Worm (Caenorhabditis elegans) whole organism, early embryonic: Measurements from ENCODE around the gene C50F4.1.

ENCODE experiments used
- F13C5.2 ChIP-seq: sonication (generic microtip); optimal IDR thresholded peaks from 2 replicates; lab custom pipeline; 2017; ENCODE audit warnings: mild to moderate bottlenecking, missing genetic modification characterization, inconsistent platforms, missing compliant biosample characterization
- ama-1 ChIP-seq: fragments of 150-350 bp; optimal IDR thresholded peaks from 2 replicates; lab custom pipeline; 2014
- ceh-13 ChIP-seq: fragments of 200-800 bp; sonication (Bioruptor generic); optimal IDR thresholded peaks from 2 replicates; lab custom pipeline; 2018; ENCODE audit warnings: mild to moderate bottlenecking, missing genetic modification characterization, missing compliant biosample characterization
- flt-1 ChIP-seq: fragments of 200-800 bp; sonication (Bioruptor generic); IDR thresholded peaks from 2 replicates; pipeline ENCODE4 v1.3.6; 2022; ENCODE audit warnings: missing genetic modification characterization, missing compliant biosample characterization
- pes-1 ChIP-seq: fragments of 200-800 bp; sonication (Bioruptor generic); IDR thresholded peaks from 2 replicates; pipeline ENCODE4 v1.3.6; 2022; ENCODE audit warnings: missing genetic modification reagents, missing genetic modification characterization, missing compliant biosample characterization
- scrt-1 ChIP-seq: fragments of 200-800 bp; sonication (Bioruptor generic); IDR thresholded peaks from 2 replicates; pipeline ENCODE4 v1.3.6; 2022; ENCODE audit warnings: missing genetic modification characterization, missing compliant biosample characterization
- tbx-11 ChIP-seq: fragments of 200-800 bp; sonication (Bioruptor generic); IDR thresholded peaks from 2 replicates; pipeline ENCODE4 v1.3.6; 2022; ENCODE audit warnings: missing genetic modification characterization, missing compliant biosample characterization
- tra-4 ChIP-seq: sonication (generic microtip); optimal IDR thresholded peaks from 2 replicates; lab custom pipeline; 2017; ENCODE audit warnings: missing genetic modification characterization, missing compliant biosample characterization

DNA sequence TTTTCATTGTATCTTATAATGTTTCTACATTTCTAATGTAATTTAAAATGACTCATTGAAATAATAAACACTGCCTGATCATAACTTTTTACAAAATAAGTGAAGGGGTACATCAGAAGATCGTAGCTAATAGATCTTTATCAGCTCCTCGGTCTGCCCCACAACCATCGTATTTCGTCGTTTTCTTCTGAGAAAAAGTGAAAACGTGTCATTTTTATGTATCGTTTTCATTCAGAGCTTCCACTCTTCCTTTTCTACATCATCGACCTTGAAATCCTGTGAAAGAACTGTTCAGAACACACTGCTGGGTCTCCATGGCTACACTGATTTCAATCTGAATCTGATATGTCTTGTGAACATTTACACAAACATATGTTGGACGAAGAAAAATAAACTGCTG lies 27.3 kb upstream of the C50F4.1 start:
- TF ChIP-seq ama-1 = no peak
- TF ChIP-seq flt-1 (GFP tag; lab: Robert Waterston, UW) = no peak
- no peak for TF ChIP-seq F13C5.2 (tag; lab: Kevin White, UChicago)
- TF ChIP-seq ceh-13 (GFP tag; lab: Kevin White, UChicago) = no peak
- no peak for TF ChIP-seq tbx-11 (GFP tag; lab: Robert Waterston, UW)
- no peak for TF ChIP-seq tra-4 (tag; lab: Kevin White, UChicago)
- TF ChIP-seq pes-1 (GFP tag; lab: Robert Waterston, UW) = no peak
- TF ChIP-seq scrt-1 = no peak
